Worm (Caenorhabditis elegans): ENCODE measurements around the gene clec-29.

DNA sequence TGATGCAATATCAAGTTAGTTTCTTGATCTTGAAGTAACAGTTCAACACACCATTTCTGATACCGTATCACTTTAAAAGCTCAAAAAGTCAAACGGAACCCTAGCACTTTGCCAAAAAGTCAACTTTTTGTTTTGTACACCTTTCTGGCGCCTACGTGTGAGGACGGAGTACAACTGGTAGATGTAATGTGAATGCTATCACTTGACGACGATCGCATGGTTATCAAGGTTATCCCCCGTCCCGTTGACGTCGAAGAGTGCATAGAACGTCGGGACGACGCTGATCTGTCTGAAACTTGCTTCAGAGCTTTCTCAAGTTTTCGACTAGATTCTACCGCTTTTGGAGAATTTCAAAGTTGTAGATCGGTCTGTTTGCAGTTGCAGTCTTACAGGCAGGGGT is 41.0 kb upstream of the clec-29 start:
- TF ChIP-seq lin-15B (tag; optimal IDR thresholded peaks at IDR 0.05) (no peak), jun-1 (tag; optimal IDR thresholded peaks at IDR 0.05) (no peak), snpc-4 (tag; optimal IDR thresholded peaks at IDR 0.05) (no peak), elt-3 (tag; optimal IDR thresholded peaks at IDR 0.05) (no peak), ZK546.5 (tag; optimal IDR thresholded peaks at IDR 0.05) (no peak)

Measured in whole organism, L3 larva.